Worm (Caenorhabditis elegans) whole organism, L4 larva: ENCODE data around the gene K10D6.3.

Source experiments
- D1046.2 ChIP-seq: fragments of 200-800 bp; sonication (Bioruptor generic); IDR thresholded peaks from 2 replicates; pipeline ENCODE4 v1.3.6; 2022; ENCODE audit warnings: missing genetic modification characterization, missing compliant biosample characterization
- F26F4.8 ChIP-seq: fragments of 200-800 bp; sonication (Bioruptor generic); conservative IDR thresholded peaks from 2 replicates; pipeline ENCODE4 v1.3.6; 2022; ENCODE audit warnings: missing genetic modification characterization, missing compliant biosample characterization
- F44E2.7 ChIP-seq: fragments of 200-800 bp; sonication (Bioruptor generic); IDR thresholded peaks from 2 replicates; pipeline ENCODE4 v2.1.2; 2022; ENCODE audit warnings: missing genetic modification characterization, missing compliant biosample characterization
- F49E8.2 ChIP-seq: sonication (generic microtip); optimal IDR thresholded peaks from 2 replicates; lab custom pipeline; 2016; ENCODE audit warnings: missing compliant biosample characterization, mild to moderate bottlenecking, missing genetic modification characterization, borderline replicate concordance
- aha-1 ChIP-seq: fragments of 150-350 bp; peaks from one replicate; lab custom pipeline; 2014; ENCODE audit warnings: missing biosample characterization, missing genetic modification characterization
- aly-2 ChIP-seq: sonication (generic microtip); optimal IDR thresholded peaks from 2 replicates; lab custom pipeline; 2018; ENCODE audit warnings: missing biosample characterization, missing genetic modification characterization
- ama-1 ChIP-seq: fragments of 150-350 bp; optimal IDR thresholded peaks from 2 replicates; lab custom pipeline; 2014; ENCODE audit warnings: inconsistent platforms, mixed read lengths
- ceh-20 ChIP-seq: fragments of 200-800 bp; sonication (Bioruptor generic); IDR thresholded peaks from 2 replicates; pipeline ENCODE4 v1.3.6; 2022; ENCODE audit warnings: missing genetic modification reagents, missing genetic modification characterization, missing compliant biosample characterization
- ceh-82 ChIP-seq: sonication (generic microtip); optimal IDR thresholded peaks from 2 replicates; lab custom pipeline; 2017; ENCODE audit warnings: missing biosample characterization, missing genetic modification characterization
- ces-1 ChIP-seq: fragments of 150-350 bp; sonication (generic microtip); optimal IDR thresholded peaks from 4 replicates; lab custom pipeline; 2014; ENCODE audit warnings: missing biosample characterization, missing genetic modification reagents, missing genetic modification characterization
- cey-2 ChIP-seq: sonication (generic microtip); optimal IDR thresholded peaks from 3 replicates; lab custom pipeline; 2017; ENCODE audit warnings: missing genetic modification characterization, mild to moderate bottlenecking, missing compliant biosample characterization, antibody characterized with exemption, borderline replicate concordance; ENCODE audit not compliant: insufficient read depth
- ctbp-1 ChIP-seq: fragments of 200-800 bp; sonication (Bioruptor generic); IDR thresholded peaks from 2 replicates; pipeline ENCODE4 v1.3.6; 2022; ENCODE audit warnings: missing genetic modification reagents, missing genetic modification characterization, missing compliant biosample characterization
- daf-12 ChIP-seq: fragments of 150-350 bp; optimal IDR thresholded peaks from 2 replicates; lab custom pipeline; 2014; ENCODE audit warnings: missing biosample characterization, missing genetic modification reagents, missing genetic modification characterization
- dmd-9 ChIP-seq: fragments of 200-800 bp; sonication (Bioruptor generic); IDR thresholded peaks from 2 replicates; pipeline ENCODE4 v1.3.6; 2022; ENCODE audit warnings: missing genetic modification reagents, missing genetic modification characterization, missing compliant biosample characterization
- dve-1 ChIP-seq: sonication (generic microtip); optimal IDR thresholded peaks from 2 replicates; lab custom pipeline; 2017; ENCODE audit warnings: antibody characterized with exemption, mild to moderate bottlenecking, missing genetic modification characterization, missing compliant biosample characterization; ENCODE audit not compliant: insufficient read depth
- fkh-10 ChIP-seq: fragments of 150-350 bp; optimal IDR thresholded peaks from 2 replicates; lab custom pipeline; 2014; ENCODE audit warnings: missing biosample characterization, missing genetic modification reagents, missing genetic modification characterization
- hlh-11 ChIP-seq: fragments of 200-800 bp; sonication (Bioruptor generic); optimal IDR thresholded peaks from 2 replicates; lab custom pipeline; 2018; ENCODE audit warnings: mild to moderate bottlenecking, missing genetic modification characterization, missing compliant biosample characterization
- lim-7 ChIP-seq: fragments of 200-800 bp; sonication (Bioruptor generic); IDR thresholded peaks from 2 replicates; pipeline ENCODE4 v1.3.6; 2022; ENCODE audit warnings: missing genetic modification characterization, missing compliant biosample characterization
- lin-29 ChIP-seq: fragments of 200-800 bp; sonication (Bioruptor generic); IDR thresholded peaks from 2 replicates; pipeline ENCODE4 v1.3.6; 2022; ENCODE audit warnings: missing genetic modification reagents, missing genetic modification characterization, missing compliant biosample characterization
- lir-3 ChIP-seq: sonication (generic microtip); optimal IDR thresholded peaks from 2 replicates; lab custom pipeline; 2016; ENCODE audit warnings: mild to moderate bottlenecking, missing genetic modification characterization, missing compliant biosample characterization
- lsy-2 ChIP-seq, 2 experiments: fragments of 150-350 bp in 1 of 2; sonication (generic microtip) in 1 of 2; optimal IDR thresholded peaks; 2 replicates each; lab custom pipeline; 2014 to 2017; ENCODE audit warnings: missing biosample characterization in 2 of 2, missing genetic modification characterization in 2 of 2
- madf-5 ChIP-seq, 2 experiments: fragments of 200-800 bp; sonication (Bioruptor generic); IDR thresholded peaks; 2 replicates each; pipeline ENCODE4 v1.3.6; 2022; ENCODE audit warnings: missing compliant biosample characterization in 2 of 2, missing genetic modification characterization in 2 of 2
- mdl-1 ChIP-seq, 2 experiments: fragments of 150-350 bp in 1 of 2; sonication (generic microtip) in 1 of 2; optimal IDR thresholded peaks; 2 replicates each; lab custom pipeline; 2014 to 2017; ENCODE audit warnings: missing biosample characterization in 2 of 2, missing genetic modification characterization in 2 of 2
- mdt-29 ChIP-seq: fragments of 200-800 bp; sonication (Bioruptor generic); IDR thresholded peaks from 2 replicates; pipeline ENCODE4 v1.3.6; 2022; ENCODE audit warnings: missing genetic modification reagents, missing genetic modification characterization, missing compliant biosample characterization
- nhr-10 ChIP-seq: fragments of 150-350 bp; optimal IDR thresholded peaks from 2 replicates; lab custom pipeline; 2014; ENCODE audit warnings: missing biosample characterization, missing genetic modification characterization
- nhr-102 ChIP-seq: sonication (generic microtip); optimal IDR thresholded peaks from 2 replicates; lab custom pipeline; 2016; ENCODE audit warnings: mild to moderate bottlenecking, missing genetic modification characterization, moderate library complexity, missing compliant biosample characterization
- nhr-11 ChIP-seq: fragments of 150-350 bp; optimal IDR thresholded peaks from 2 replicates; lab custom pipeline; 2014; ENCODE audit warnings: missing biosample characterization, missing genetic modification characterization
- nhr-25 ChIP-seq: sonication (generic microtip); optimal IDR thresholded peaks from 2 replicates; lab custom pipeline; 2017; ENCODE audit warnings: missing genetic modification characterization, mild to moderate bottlenecking, missing compliant biosample characterization, antibody characterized with exemption, moderate library complexity, borderline replicate concordance; ENCODE audit not compliant: insufficient read depth
- nhr-42 ChIP-seq: fragments of 200-800 bp; sonication (Bioruptor generic); IDR thresholded peaks from 2 replicates; pipeline ENCODE4 v1.3.6; 2022; ENCODE audit warnings: missing genetic modification characterization, missing compliant biosample characterization
- nhr-48 ChIP-seq: sonication (generic microtip); optimal IDR thresholded peaks from 2 replicates; lab custom pipeline; 2016; ENCODE audit warnings: mild to moderate bottlenecking, missing genetic modification characterization, missing compliant biosample characterization
- pqm-1 ChIP-seq: sonication (generic microtip); optimal IDR thresholded peaks from 2 replicates; lab custom pipeline; 2017; ENCODE audit warnings: missing biosample characterization, missing genetic modification characterization
- skn-1 ChIP-seq: fragments of 150-350 bp; optimal IDR thresholded peaks from 2 replicates; lab custom pipeline; 2014; ENCODE audit warnings: missing biosample characterization, missing genetic modification characterization
- spr-3 ChIP-seq: fragments of 200-800 bp; sonication (Bioruptor generic); optimal IDR thresholded peaks from 2 replicates; lab custom pipeline; 2018; ENCODE audit warnings: mild to moderate bottlenecking, missing genetic modification characterization, missing compliant biosample characterization
- tag-97 ChIP-seq: fragments of 200-800 bp; sonication (Bioruptor generic); IDR thresholded peaks from 2 replicates; pipeline ENCODE4 v1.3.6; 2022; ENCODE audit warnings: missing genetic modification characterization, missing compliant biosample characterization
- unc-39 ChIP-seq: sonication (generic microtip); optimal IDR thresholded peaks from 2 replicates; lab custom pipeline; 2017; ENCODE audit warnings: missing biosample characterization, missing genetic modification characterization
- unc-62 ChIP-seq, 3 experiments: fragments of 150-350 bp in 1 of 3; sonication (generic microtip); optimal IDR thresholded peaks in 2 of 3; peaks in 1 of 3; 1 replicate in 1 of 3; 2 replicates in 2 of 3; lab custom pipeline; 2014 to 2017; ENCODE audit warnings: missing biosample characterization in 3 of 3, missing genetic modification characterization in 3 of 3, missing genetic modification reagents in 3 of 3, missing genotype in 1 of 3
- zfp-3 ChIP-seq: fragments of 200-800 bp; sonication (Bioruptor generic); conservative IDR thresholded peaks from 2 replicates; pipeline ENCODE4 v1.3.6; 2022; ENCODE audit warnings: missing genetic modification reagents, missing genetic modification characterization, missing compliant biosample characterization
- zip-11 ChIP-seq: fragments of 200-800 bp; sonication (Bioruptor generic); IDR thresholded peaks from 2 replicates; pipeline ENCODE4 v1.3.6; 2022; ENCODE audit warnings: missing genetic modification characterization, missing compliant biosample characterization
- zip-2 ChIP-seq: fragments of 150-350 bp; optimal IDR thresholded peaks from 2 replicates; lab custom pipeline; 2014; ENCODE audit warnings: missing biosample characterization, missing genetic modification characterization

K10D6.3 gene

ce11 chrV:11164475-11164874 is 35.9 kb upstream of the K10D6.3 start, which contains the start of gene srg-40:
TSS of gene srg-40 (minus strand) at chrV:11164575.
- TF ChIP-seq lin-29 (no peak), mdl-1 (tag; optimal IDR thresholded peaks at IDR 0.05; lab: Kevin White, UChicago) (no peak), ceh-20 (GFP tag; lab: Robert Waterston, UW) (no peak), D1046.2 (GFP tag; lab: Robert Waterston, UW) (no peak), nhr-48 (tag; lab: Kevin White, UChicago) (no peak), dve-1 (tag; lab: Kevin White, UChicago) (no peak)

ce11 chrV:11167745-11168144 is 32.7 kb upstream of the K10D6.3 start:
- TF ChIP-seq lir-3 (tag; lab: Kevin White, UChicago) (no peak), fkh-10 (peak; percentile 72)

ce11 chrV:11170564-11171329 is 29.7 kb upstream of the K10D6.3 start:
- peak; percentile 90 for TF ChIP-seq aha-1 (tag; lab: Kevin White, UChicago)
- TF ChIP-seq nhr-11 (tag; lab: Kevin White, UChicago): no peak
- no peak for TF ChIP-seq zip-2 (tag; lab: Kevin White, UChicago)
- peak in 1 of 2 experiments; percentile 98 for TF ChIP-seq unc-62 (GFP tag; optimal IDR thresholded peaks at IDR 0.05 in 1 of 2; lab: Kevin White, UChicago)
- TF ChIP-seq unc-62 (tag; optimal IDR thresholded peaks at IDR 0.05; lab: Kevin White, UChicago): no peak

- TF ChIP-seq zfp-3 (GFP tag; lab: Robert Waterston, UW) (no peak), ctbp-1 (GFP tag; lab: Robert Waterston, UW) (no peak), ama-1 (lab: Kevin White, UChicago) (no peak), hlh-11 (tag; lab: Kevin White, UChicago) (peak; percentile 22), lsy-2 (tag; optimal IDR thresholded peaks at IDR 0.05; lab: Kevin White, UChicago) (no peak), unc-62 (GFP tag; optimal IDR thresholded peaks at IDR 0.05 in 1 of 2; lab: Kevin White, UChicago) (no peak), unc-62 (tag; optimal IDR thresholded peaks at IDR 0.05; lab: Kevin White, UChicago) (no peak), ces-1 (GFP tag; lab: Kevin White, UChicago) (no peak), F26F4.8 (GFP tag; lab: Robert Waterston, UW) (no peak), nhr-42 (no peak), skn-1 (tag; lab: Kevin White, UChicago) (no peak), madf-5 (GFP tag; IDR thresholded peaks at IDR 0.05; lab: Robert Waterston, UW) (no peak), ceh-82 (tag; lab: Kevin White, UChicago) (no peak), nhr-11 (tag; lab: Kevin White, UChicago) (peak; percentile 50), zip-11 (GFP tag; lab: Robert Waterston, UW) (no peak), D1046.2 (GFP tag; lab: Robert Waterston, UW) (no peak)
Observed at ce11 chrV:11171906-11172305, 28.5 kb upstream of the K10D6.3 start, which contains the start of gene T19C4.5. TSS of gene T19C4.5 (plus strand) at chrV:11172213.

- TF ChIP-seq fkh-10: peak; percentile 51
- TF ChIP-seq tag-97 (GFP tag; lab: Robert Waterston, UW): no peak
- peak; percentile 47 for TF ChIP-seq ces-1 (GFP tag; lab: Kevin White, UChicago)
Observed at ce11 chrV:11172667-11173066, 27.7 kb upstream of the K10D6.3 start.

- TF ChIP-seq nhr-10 (no peak), spr-3 (no peak), lim-7 (GFP tag; lab: Robert Waterston, UW) (peak; percentile 52; the same call in 1 of the 2 replicates), unc-39 (tag; lab: Kevin White, UChicago) (no peak), aly-2 (tag; lab: Kevin White, UChicago) (no peak), dmd-9 (GFP tag; lab: Robert Waterston, UW) (no peak), D1046.2 (GFP tag; lab: Robert Waterston, UW) (no peak), nhr-102 (tag; lab: Kevin White, UChicago) (no peak), mdt-29 (no peak), daf-12 (no peak), nhr-25 (no peak), F49E8.2 (tag; lab: Kevin White, UChicago) (no peak), madf-5 (GFP tag; IDR thresholded peaks at IDR 0.05; lab: Robert Waterston, UW) (no peak), F44E2.7 (GFP tag; lab: Robert Waterston, UW) (no peak), aha-1 (tag; lab: Kevin White, UChicago) (no peak), pqm-1 (tag; lab: Kevin White, UChicago) (no peak), cey-2 (tag; lab: Kevin White, UChicago) (no peak)
Observed at ce11 chrV:11174663-11175062, 25.8 kb upstream of the K10D6.3 start.
